Worm (Caenorhabditis elegans) whole organism, late embryonic: ENCODE measurements around the gene cisd-3.2.

ENCODE experiments used
- C38D4.7 ChIP-seq: fragments of 200-800 bp; sonication (Bioruptor generic); optimal IDR thresholded peaks from 2 replicates; lab custom pipeline; 2018; ENCODE audit warnings: mild to moderate bottlenecking, missing genetic modification characterization, moderate library complexity, missing compliant biosample characterization
- K09A11.1 ChIP-seq: sonication (generic microtip); optimal IDR thresholded peaks from 2 replicates; lab custom pipeline; 2017; ENCODE audit warnings: antibody characterized with exemption, mild to moderate bottlenecking, missing genetic modification characterization, missing compliant biosample characterization; ENCODE audit not compliant: insufficient read depth
- elt-2 ChIP-seq: sonication (generic microtip); optimal IDR thresholded peaks from 2 replicates; lab custom pipeline; 2016; ENCODE audit warnings: missing genetic modification reagents, missing genetic modification characterization, missing compliant biosample characterization
- lim-6 ChIP-seq: sonication (generic microtip); optimal IDR thresholded peaks from 2 replicates; lab custom pipeline; 2016; ENCODE audit warnings: missing genetic modification characterization, missing compliant biosample characterization
- lin-11 ChIP-seq: fragments of 200-800 bp; sonication (Bioruptor generic); optimal IDR thresholded peaks from 2 replicates; lab custom pipeline; 2018; ENCODE audit warnings: mild to moderate bottlenecking, missing genetic modification characterization, missing compliant biosample characterization
- nfya-1 ChIP-seq: sonication (generic microtip); optimal IDR thresholded peaks from 2 replicates; lab custom pipeline; 2017; ENCODE audit warnings: missing genetic modification characterization, mild to moderate bottlenecking, missing compliant biosample characterization, antibody characterized with exemption, moderate library complexity
- odd-2 ChIP-seq: sonication (generic microtip); optimal IDR thresholded peaks from 2 replicates; lab custom pipeline; 2017; ENCODE audit warnings: antibody characterized with exemption, mild to moderate bottlenecking, missing genetic modification characterization, missing compliant biosample characterization
- pha-2 ChIP-seq: sonication (generic microtip); optimal IDR thresholded peaks from 2 replicates; lab custom pipeline; 2017; ENCODE audit warnings: mild to moderate bottlenecking, missing genetic modification characterization, missing compliant biosample characterization
- pqm-1 ChIP-seq: sonication (generic microtip); optimal IDR thresholded peaks from 2 replicates; lab custom pipeline; 2016; ENCODE audit warnings: missing genetic modification characterization, missing compliant biosample characterization
- pros-1 ChIP-seq: fragments of 150-350 bp; optimal IDR thresholded peaks from 2 replicates; lab custom pipeline; 2014; ENCODE audit warnings: missing biosample characterization, missing genetic modification reagents, missing genetic modification characterization
- ref-2 ChIP-seq: sonication (generic microtip); optimal IDR thresholded peaks from 2 replicates; lab custom pipeline; 2016; ENCODE audit warnings: missing genetic modification characterization, missing compliant biosample characterization
- unc-42 ChIP-seq: sonication (generic microtip); optimal IDR thresholded peaks from 2 replicates; lab custom pipeline; 2016; ENCODE audit warnings: missing genotype, missing genetic modification characterization, missing compliant biosample characterization

- no peak for TF ChIP-seq lin-11
- no peak for TF ChIP-seq C38D4.7 (GFP tag; lab: Kevin White, UChicago)
- TF ChIP-seq unc-42 = peak; percentile 55
- TF ChIP-seq odd-2 (tag; lab: Kevin White, UChicago) = no peak
- no peak for TF ChIP-seq lim-6 (tag; lab: Kevin White, UChicago)
- TF ChIP-seq pha-2 (tag; lab: Kevin White, UChicago) = no peak
- TF ChIP-seq nfya-1 (tag; lab: Kevin White, UChicago) = peak; percentile 65
- TF ChIP-seq K09A11.1 (tag; lab: Kevin White, UChicago) = no peak
- no peak for TF ChIP-seq elt-2
- no peak for TF ChIP-seq pros-1
- no peak for TF ChIP-seq pqm-1
- no peak for TF ChIP-seq ref-2 (tag; lab: Kevin White, UChicago)
These were observed 51.4 kb downstream of the cisd-3.2 start for ce11 chrIII:1591681-1592080.
